Fruit fly (Drosophila melanogaster) whole organism, wandering third instar larva: Measurements from ENCODE around the gene hkb.

ENCODE experiments used
- Abd-B ChIP-seq: fragments of >200 bp; optimal IDR thresholded peaks from 2 replicates; lab custom pipeline; 2017; ENCODE audit warnings: missing biosample characterization, missing genetic modification characterization
- CG32264 ChIP-seq: fragments of 200-800 bp; sonication (Bioruptor generic); optimal IDR thresholded peaks from 2 replicates; lab custom pipeline; 2016; ENCODE audit warnings: missing biosample characterization, missing genetic modification characterization
- CG9705 ChIP-seq: fragments of 200-800 bp; sonication (Bioruptor generic); optimal IDR thresholded peaks from 2 replicates; lab custom pipeline; 2018; ENCODE audit warnings: missing biosample characterization, mild to moderate bottlenecking, missing genetic modification characterization
- CrebA ChIP-seq: fragments of 200-800 bp; sonication (Bioruptor generic); optimal IDR thresholded peaks from 2 replicates; lab custom pipeline; 2016; ENCODE audit warnings: missing biosample characterization, mild to moderate bottlenecking, missing genetic modification characterization, borderline replicate concordance
- Dfd ChIP-seq: fragments of >200 bp; optimal IDR thresholded peaks from 2 replicates; lab custom pipeline; 2017; ENCODE audit warnings: missing biosample characterization, missing genetic modification characterization
- GATAd ChIP-seq: sonication (Bioruptor generic); optimal IDR thresholded peaks from 2 replicates; lab custom pipeline; 2016; ENCODE audit warnings: missing biosample characterization, missing genetic modification characterization
- HLH106 ChIP-seq: fragments of 200-800 bp; optimal IDR thresholded peaks from 3 replicates; lab custom pipeline; 2019; ENCODE audit warnings: missing biosample characterization, mild to moderate bottlenecking, missing genetic modification characterization, moderate library complexity
- Hnf4 ChIP-seq: fragments of 200-800 bp; sonication (Bioruptor generic); optimal IDR thresholded peaks from 2 replicates; lab custom pipeline; 2016; ENCODE audit warnings: missing biosample characterization, mild to moderate bottlenecking, missing genetic modification characterization
- Hr78 ChIP-seq: fragments of >200 bp; optimal IDR thresholded peaks from 2 replicates; lab custom pipeline; 2017; ENCODE audit warnings: missing biosample characterization, missing genetic modification characterization
- Hr83 ChIP-seq: fragments of 200-300 bp; sonication (Bioruptor generic); optimal IDR thresholded peaks from 2 replicates; lab custom pipeline; 2016; ENCODE audit warnings: missing biosample characterization, mild to moderate bottlenecking, missing genetic modification characterization, moderate library complexity; ENCODE audit not compliant: poor library complexity, severe bottlenecking
- Jra ChIP-seq: sonication (Bioruptor generic); optimal IDR thresholded peaks from 2 replicates; lab custom pipeline; 2016; ENCODE audit warnings: missing biosample characterization, missing genetic modification characterization
- Mio ChIP-seq: sonication (Bioruptor generic); optimal IDR thresholded peaks from 2 replicates; lab custom pipeline; 2016; ENCODE audit warnings: missing biosample characterization, missing genetic modification characterization
- N ChIP-seq: fragments of >200 bp; optimal IDR thresholded peaks from 2 replicates; lab custom pipeline; 2018; ENCODE audit warnings: missing biosample characterization, missing external identifiers, missing genetic modification characterization
- OdsH ChIP-seq: fragments of 200-800 bp; sonication (Bioruptor generic); optimal IDR thresholded peaks from 2 replicates; lab custom pipeline; 2016; ENCODE audit warnings: missing biosample characterization, mild to moderate bottlenecking, missing genetic modification characterization
- Rel ChIP-seq, 2 experiments: fragments of 200-800 bp; sonication (Bioruptor generic) in 1 of 2; optimal IDR thresholded peaks; 2 replicates in 1 of 2; 3 replicates in 1 of 2; lab custom pipeline; 2016 to 2019; ENCODE audit warnings: mild to moderate bottlenecking in 2 of 2, missing biosample characterization in 2 of 2, missing genetic modification characterization in 2 of 2, moderate library complexity in 1 of 2
- Sp1 ChIP-seq: fragments of 200-800 bp; sonication (Bioruptor generic); optimal IDR thresholded peaks from 3 replicates; lab custom pipeline; 2019; ENCODE audit warnings: missing biosample characterization, mild to moderate bottlenecking, missing genetic modification characterization, moderate library complexity
- Vsx2 ChIP-seq: fragments of 200-300, 225-300 bp; sonication (Bioruptor generic); optimal IDR thresholded peaks from 2 replicates; lab custom pipeline; 2018; ENCODE audit warnings: missing biosample characterization, missing genetic modification characterization; ENCODE audit not compliant: partially characterized antibody
- br ChIP-seq: fragments of 200-800 bp; sonication (Bioruptor generic); optimal IDR thresholded peaks from 2 replicates; lab custom pipeline; 2016; ENCODE audit warnings: missing biosample characterization, missing genetic modification characterization
- brk ChIP-seq: fragments of 200-800 bp; sonication (Bioruptor generic); optimal IDR thresholded peaks from 2 replicates; lab custom pipeline; 2016; ENCODE audit warnings: missing biosample characterization, mild to moderate bottlenecking, missing genetic modification characterization
- dl ChIP-seq, 2 experiments: fragments of 175-275, 200-275 bp in 1 of 2; fragments of 200-275 bp in 1 of 2; sonication (Bioruptor generic); optimal IDR thresholded peaks; lab custom pipeline; 2018; ENCODE audit warnings: mild to moderate bottlenecking in 2 of 2, missing biosample characterization in 2 of 2, missing genetic modification characterization in 2 of 2, moderate library complexity in 2 of 2; ENCODE audit not compliant: partially characterized antibody in 2 of 2, insufficient read depth in 1 of 2
- dmrt93B ChIP-seq: fragments of 200-800 bp; sonication (Bioruptor generic); optimal IDR thresholded peaks from 2 replicates; lab custom pipeline; 2018; ENCODE audit warnings: missing biosample characterization, mild to moderate bottlenecking, missing genetic modification characterization
- dsf ChIP-seq: sonication (Bioruptor generic); optimal IDR thresholded peaks from 2 replicates; lab custom pipeline; 2016; ENCODE audit warnings: missing biosample characterization, missing genetic modification characterization, borderline replicate concordance
- ey ChIP-seq: fragments of 200-800 bp; sonication (Bioruptor generic); optimal IDR thresholded peaks from 2 replicates; lab custom pipeline; 2016; ENCODE audit warnings: missing biosample characterization, missing genetic modification characterization
- foxo ChIP-seq, 2 experiments: fragments of 200-800 bp; sonication (Bioruptor generic); optimal IDR thresholded peaks; 2 replicates in 1 of 2; 3 replicates in 1 of 2; lab custom pipeline; 2016 to 2017; ENCODE audit warnings: missing biosample characterization in 2 of 2, missing genetic modification characterization in 2 of 2
- h ChIP-seq: fragments of 200-800 bp; sonication (Bioruptor generic); optimal IDR thresholded peaks from 3 replicates; lab custom pipeline; 2016; ENCODE audit warnings: missing biosample characterization, mild to moderate bottlenecking, missing genetic modification characterization
- lola ChIP-seq: fragments of >200 bp; optimal IDR thresholded peaks from 2 replicates; lab custom pipeline; 2017; ENCODE audit warnings: missing biosample characterization, missing genetic modification characterization
- pan ChIP-seq: fragments of >200 bp; optimal IDR thresholded peaks from 2 replicates; lab custom pipeline; 2017
- psq ChIP-seq: fragments of 200-800 bp; sonication (Bioruptor generic); optimal IDR thresholded peaks from 3 replicates; lab custom pipeline; 2017; ENCODE audit warnings: missing biosample characterization, mild to moderate bottlenecking, missing genetic modification characterization, moderate library complexity
- rgr ChIP-seq: fragments of 200-800 bp; sonication (Bioruptor generic); optimal IDR thresholded peaks from 3 replicates; lab custom pipeline; 2016; ENCODE audit warnings: missing biosample characterization, mild to moderate bottlenecking, missing genetic modification characterization
- sage ChIP-seq: fragments of 200-800 bp; sonication (Bioruptor generic); optimal IDR thresholded peaks from 2 replicates; lab custom pipeline; 2016; ENCODE audit warnings: missing biosample characterization, mild to moderate bottlenecking, missing genetic modification characterization
- sv ChIP-seq: fragments of 200-800 bp; sonication (Bioruptor generic); optimal IDR thresholded peaks from 3 replicates; lab custom pipeline; 2016; ENCODE audit warnings: missing biosample characterization, missing genetic modification characterization
- tai ChIP-seq: sonication (Bioruptor generic); optimal IDR thresholded peaks from 2 replicates; lab custom pipeline; 2016; ENCODE audit warnings: missing biosample characterization, missing genetic modification characterization
- usp ChIP-seq: fragments of >200 bp; optimal IDR thresholded peaks from 2 replicates; lab custom pipeline; 2017; ENCODE audit warnings: missing biosample characterization, missing genetic modification characterization
- woc ChIP-seq: sonication (Bioruptor generic); optimal IDR thresholded peaks from 2 replicates; lab custom pipeline; 2016; ENCODE audit warnings: missing biosample characterization, mild to moderate bottlenecking, missing genetic modification characterization

hkb gene

dm6 chr3R:4353569-4353968, 7.1 kb upstream of the hkb start:
- TF ChIP-seq brk (GFP tag; lab: Kevin White, UChicago): no peak
- TF ChIP-seq psq (GFP tag; lab: Kevin White, UChicago): no peak
- TF ChIP-seq Mio (GFP tag; lab: Kevin White, UChicago): no peak
- TF ChIP-seq br: no peak
- TF ChIP-seq Sp1 (GFP tag; lab: Kevin White, UChicago): no peak
- no peak for TF ChIP-seq tai (GFP tag; lab: Kevin White, UChicago)
- TF ChIP-seq OdsH: no peak
- TF ChIP-seq usp: no peak
- no peak for TF ChIP-seq CrebA (GFP tag; lab: Kevin White, UChicago)
- no peak for TF ChIP-seq dmrt93B (GFP tag; lab: Kevin White, UChicago)
- no peak for TF ChIP-seq Hr78 (GFP tag; lab: Kevin White, UChicago)
- TF ChIP-seq, all 38 proteins: peak for 0

- TF ChIP-seq Jra (GFP tag; lab: Kevin White, UChicago) (no peak), HLH106 (tag; lab: Kevin White, UChicago) (no peak), Sp1 (GFP tag; lab: Kevin White, UChicago) (no peak), usp (no peak), br (no peak), Dfd (GFP tag; lab: Kevin White, UChicago) (no peak), CG9705 (GFP tag; lab: Kevin White, UChicago) (no peak), sv (no peak), Vsx2 (no peak), Hnf4 (no peak), lola (GFP tag; lab: Kevin White, UChicago) (no peak), brk (GFP tag; lab: Kevin White, UChicago) (no peak), Rel (GFP tag; optimal IDR thresholded peaks at IDR 0.05; lab: Kevin White, UChicago) (no peak), Rel (tag; optimal IDR thresholded peaks at IDR 0.05; lab: Kevin White, UChicago) (no peak)
Observed at dm6 chr3R:4350199-4350598, 3.8 kb upstream of the hkb start.

DNA sequence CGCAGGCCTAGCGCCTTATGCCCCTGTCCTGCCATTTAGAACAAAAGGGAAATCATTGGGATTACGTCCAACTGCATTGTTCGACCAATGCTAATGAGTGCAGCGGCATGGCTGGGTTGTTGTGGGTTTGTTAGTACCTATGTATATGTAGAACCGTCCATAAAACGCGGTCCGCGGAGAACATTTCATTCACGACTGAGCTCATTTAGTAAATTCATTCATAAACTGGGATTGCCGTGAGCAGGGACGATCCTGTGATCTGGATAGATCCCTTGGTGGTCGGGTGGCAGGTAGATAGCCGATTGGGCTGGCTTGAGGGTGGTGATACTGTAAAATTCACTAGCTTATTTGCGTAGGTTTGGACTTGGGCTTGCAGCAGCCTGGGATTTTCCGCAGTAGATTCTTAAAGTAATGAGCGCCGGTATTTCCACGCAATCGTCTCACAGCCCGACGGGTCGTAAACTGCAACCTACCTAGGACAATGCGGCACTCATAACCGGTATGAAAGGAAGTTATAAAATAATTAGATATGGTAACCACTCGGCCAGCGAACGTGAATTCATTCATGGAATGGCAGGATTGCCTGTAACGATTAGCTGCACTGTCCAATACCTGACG, 1.9 kb upstream of the hkb start:
- TF ChIP-seq h (GFP tag; lab: Kevin White, UChicago): no peak
- TF ChIP-seq rgr (GFP tag; lab: Kevin White, UChicago): no peak

- TF ChIP-seq sage (GFP tag; lab: Kevin White, UChicago) (no peak), Rel (GFP tag; optimal IDR thresholded peaks at IDR 0.05; lab: Kevin White, UChicago) (no peak), Rel (tag; optimal IDR thresholded peaks at IDR 0.05; lab: Kevin White, UChicago) (no peak), Jra (GFP tag; lab: Kevin White, UChicago) (no peak), h (GFP tag; lab: Kevin White, UChicago) (no peak), CG9705 (GFP tag; lab: Kevin White, UChicago) (no peak), woc (GFP tag; lab: Kevin White, UChicago) (no peak), Sp1 (GFP tag; lab: Kevin White, UChicago) (no peak), tai (GFP tag; lab: Kevin White, UChicago) (no peak), sv (no peak), Vsx2 (no peak), GATAd (no peak), Hnf4 (no peak), foxo (GFP tag; optimal IDR thresholded peaks at IDR 0.05; lab: Kevin White, UChicago) (no peak)
- TF ChIP-seq, all 38 proteins: peak for 0
Observed at dm6 chr3R:4341177-4341576, 5.3 kb downstream of the hkb start.

DNA sequence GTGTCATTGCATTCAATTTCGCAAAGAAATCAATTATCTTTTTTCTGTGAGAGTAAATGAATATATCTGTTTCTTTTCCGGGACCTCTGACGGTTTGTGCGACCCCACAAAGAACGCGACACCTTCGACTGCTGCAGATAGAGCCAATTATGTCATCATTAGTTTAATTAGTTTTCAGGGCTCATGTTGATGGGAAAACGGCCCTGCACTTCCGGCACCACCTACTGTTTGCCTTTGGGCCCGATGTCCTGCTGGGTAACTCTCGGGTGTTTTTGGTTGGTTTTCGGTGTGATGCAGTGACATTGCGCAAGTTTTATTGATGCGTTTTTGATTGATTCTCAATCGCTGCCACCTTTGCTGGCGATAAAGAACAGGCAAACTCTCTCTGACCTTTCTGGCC, 6.3 kb downstream of the hkb start:
- TF ChIP-seq Jra (GFP tag; lab: Kevin White, UChicago) (no peak), pan (lab: Kevin White, UChicago) (no peak), dmrt93B (GFP tag; lab: Kevin White, UChicago) (no peak), Hr83 (no peak), Dfd (GFP tag; lab: Kevin White, UChicago) (no peak), Rel (GFP tag; optimal IDR thresholded peaks at IDR 0.05; lab: Kevin White, UChicago) (no peak), Rel (tag; optimal IDR thresholded peaks at IDR 0.05; lab: Kevin White, UChicago) (no peak), OdsH (no peak), h (GFP tag; lab: Kevin White, UChicago) (no peak), N (GFP tag; lab: Kevin White, UChicago) (no peak)

dm6 chr3R:4337580-4337979, 8.9 kb downstream of the hkb start, which contains the start of the genes Skp2 and CG1103:
Gene Skp2, minus strand, starts transcription at chr3R:4337674.
Gene CG1103, plus strand, starts transcription at chr3R:4337755.
- TF ChIP-seq CrebA (GFP tag; lab: Kevin White, UChicago) (no peak), CG9705 (GFP tag; lab: Kevin White, UChicago) (no peak), Dfd (GFP tag; lab: Kevin White, UChicago) (no peak), woc (GFP tag; lab: Kevin White, UChicago) (no peak), dl (GFP tag; optimal IDR thresholded peaks at IDR 0.05; lab: Kevin White, UChicago; ENCODE audit: insufficient read depth in 1 of 2, partially characterized antibody in 2 of 2) (no peak), tai (GFP tag; lab: Kevin White, UChicago) (no peak), HLH106 (tag; lab: Kevin White, UChicago) (no peak), Rel (GFP tag; optimal IDR thresholded peaks at IDR 0.05; lab: Kevin White, UChicago) (no peak), Rel (tag; optimal IDR thresholded peaks at IDR 0.05; lab: Kevin White, UChicago) (no peak), brk (GFP tag; lab: Kevin White, UChicago) (no peak), Mio (GFP tag; lab: Kevin White, UChicago) (no peak), lola (GFP tag; lab: Kevin White, UChicago) (no peak), OdsH (no peak), h (GFP tag; lab: Kevin White, UChicago) (no peak), Hnf4 (no peak), dsf (GFP tag; lab: Kevin White, UChicago) (no peak), Abd-B (GFP tag; lab: Kevin White, UChicago) (no peak), foxo (GFP tag; optimal IDR thresholded peaks at IDR 0.05; lab: Kevin White, UChicago) (no peak), ey (GFP tag; lab: Kevin White, UChicago) (no peak), psq (GFP tag; lab: Kevin White, UChicago) (no peak), CG32264 (GFP tag; lab: Kevin White, UChicago) (no peak)
- TF ChIP-seq, all 38 proteins: peak for 0
